Worm (Caenorhabditis elegans) whole organism, L2 larva: ENCODE results near the gene pdhk-2.
A peak's percentile ranks its signal among the peaks of the same experiment; 100 is the strongest.

Experiments used
- C34F6.9 ChIP-seq: fragments of 150-350 bp; optimal IDR thresholded peaks from 2 replicates; lab custom pipeline; 2014; ENCODE audit warnings: missing biosample characterization, missing genetic modification characterization
- F13H6.1 ChIP-seq: sonication (generic microtip); optimal IDR thresholded peaks from 2 replicates; lab custom pipeline; 2016; ENCODE audit warnings: missing genetic modification characterization, missing compliant biosample characterization
- R02D3.7 ChIP-seq: fragments of 150-350 bp; optimal IDR thresholded peaks from 2 replicates; lab custom pipeline; 2014; ENCODE audit warnings: missing biosample characterization, missing genetic modification characterization
- Y55F3AM.14 ChIP-seq: fragments of 200-800 bp; sonication (Bioruptor generic); optimal IDR thresholded peaks from 2 replicates; lab custom pipeline; 2018; ENCODE audit warnings: mild to moderate bottlenecking, missing genetic modification characterization, missing compliant biosample characterization
- ZK546.5 ChIP-seq: sonication (generic microtip); optimal IDR thresholded peaks from 2 replicates; lab custom pipeline; 2017; ENCODE audit warnings: missing biosample characterization, missing genetic modification characterization
- alr-1 ChIP-seq: fragments of 150-350 bp; optimal IDR thresholded peaks from 2 replicates; lab custom pipeline; 2014; ENCODE audit warnings: missing biosample characterization, missing genetic modification characterization
- aly-2 ChIP-seq: fragments of 150-350 bp; optimal IDR thresholded peaks from 2 replicates; lab custom pipeline; 2014; ENCODE audit warnings: missing biosample characterization, missing genetic modification characterization
- blmp-1 ChIP-seq: sonication (generic microtip); optimal IDR thresholded peaks from 2 replicates; lab custom pipeline; 2017; ENCODE audit warnings: missing genetic modification characterization, mild to moderate bottlenecking, missing compliant biosample characterization, antibody characterized with exemption, moderate library complexity; ENCODE audit not compliant: insufficient read depth
- ceh-16 ChIP-seq: fragments of 150-350 bp; optimal IDR thresholded peaks from 2 replicates; lab custom pipeline; 2014; ENCODE audit warnings: missing biosample characterization, missing genetic modification characterization
- ceh-82 ChIP-seq: fragments of 150-350 bp; optimal IDR thresholded peaks from 2 replicates; lab custom pipeline; 2014; ENCODE audit warnings: missing biosample characterization, missing genetic modification characterization
- crh-2 ChIP-seq: sonication (generic microtip); optimal IDR thresholded peaks from 2 replicates; lab custom pipeline; 2017; ENCODE audit warnings: missing biosample characterization, missing genetic modification characterization
- elt-3 ChIP-seq: sonication (generic microtip); optimal IDR thresholded peaks from 2 replicates; lab custom pipeline; 2017; ENCODE audit warnings: missing biosample characterization, missing genetic modification characterization
- fos-1 ChIP-seq: fragments of 150-350 bp; optimal IDR thresholded peaks from 2 replicates; lab custom pipeline; 2014; ENCODE audit warnings: missing biosample characterization, missing genetic modification characterization
- gmeb-1 ChIP-seq: fragments of 150-350 bp; optimal IDR thresholded peaks from 2 replicates; lab custom pipeline; 2014; ENCODE audit warnings: missing biosample characterization, missing genetic modification characterization
- lin-13 ChIP-seq: fragments of 150-350 bp; optimal IDR thresholded peaks from 2 replicates; lab custom pipeline; 2014; ENCODE audit warnings: missing biosample characterization, missing genetic modification reagents, missing genetic modification characterization
- lin-39 ChIP-seq: fragments of 150-350 bp; optimal IDR thresholded peaks from 2 replicates; lab custom pipeline; 2014; ENCODE audit warnings: missing biosample characterization, missing genetic modification reagents, missing genetic modification characterization
- lsy-2 ChIP-seq, 2 experiments: fragments of 150-350 bp in 1 of 2; sonication (generic microtip) in 1 of 2; optimal IDR thresholded peaks; 2 replicates each; lab custom pipeline; 2014 to 2017; ENCODE audit warnings: missing biosample characterization in 2 of 2, missing genetic modification characterization in 2 of 2
- mab-5 ChIP-seq: fragments of 150-350 bp; optimal IDR thresholded peaks from 2 replicates; lab custom pipeline; 2014; ENCODE audit warnings: missing biosample characterization, missing genetic modification characterization
- mbf-1 ChIP-seq: sonication (generic microtip); optimal IDR thresholded peaks from 2 replicates; lab custom pipeline; 2017; ENCODE audit warnings: missing biosample characterization, missing genetic modification characterization
- mdl-1 ChIP-seq, 2 experiments: fragments of 150-350 bp in 1 of 2; sonication (generic microtip) in 1 of 2; optimal IDR thresholded peaks; 2 replicates each; lab custom pipeline; 2017; ENCODE audit warnings: missing biosample characterization in 2 of 2, missing genetic modification characterization in 2 of 2
- nhr-11 ChIP-seq: fragments of 150-350 bp; optimal IDR thresholded peaks from 2 replicates; lab custom pipeline; 2014; ENCODE audit warnings: missing biosample characterization, missing genetic modification characterization
- nhr-12 ChIP-seq: fragments of 150-350 bp; optimal IDR thresholded peaks from 2 replicates; lab custom pipeline; 2014; ENCODE audit warnings: missing biosample characterization, missing genetic modification characterization
- nhr-129 ChIP-seq: fragments of 150-350 bp; optimal IDR thresholded peaks from 2 replicates; lab custom pipeline; 2014; ENCODE audit warnings: missing biosample characterization, missing genetic modification characterization
- nhr-23 ChIP-seq: fragments of 150-350 bp; optimal IDR thresholded peaks from 2 replicates; lab custom pipeline; 2014; ENCODE audit warnings: missing biosample characterization, missing genetic modification reagents, missing genetic modification characterization
- nhr-237 ChIP-seq: fragments of 150-350 bp; optimal IDR thresholded peaks from 2 replicates; lab custom pipeline; 2014; ENCODE audit warnings: missing biosample characterization, missing genetic modification characterization
- nhr-25 ChIP-seq: fragments of 150-350 bp; sonication (generic microtip); optimal IDR thresholded peaks from 3 replicates; lab custom pipeline; 2014; ENCODE audit warnings: missing biosample characterization, missing genetic modification characterization
- nhr-6 ChIP-seq: fragments of 150-350 bp; optimal IDR thresholded peaks from 2 replicates; lab custom pipeline; 2014; ENCODE audit warnings: missing biosample characterization, missing genetic modification characterization
- nhr-77 ChIP-seq: fragments of 150-350 bp; optimal IDR thresholded peaks from 2 replicates; lab custom pipeline; 2014; ENCODE audit warnings: missing biosample characterization, missing genetic modification characterization
- peb-1 ChIP-seq: fragments of 150-350 bp; optimal IDR thresholded peaks from 2 replicates; lab custom pipeline; 2014; ENCODE audit warnings: missing biosample characterization, missing genetic modification characterization
- skn-1 ChIP-seq: sonication (generic microtip); optimal IDR thresholded peaks from 2 replicates; lab custom pipeline; 2017; ENCODE audit warnings: missing biosample characterization, missing genetic modification characterization
- sma-3 ChIP-seq: sonication (generic microtip); optimal IDR thresholded peaks from 2 replicates; lab custom pipeline; 2016; ENCODE audit warnings: missing genetic modification reagents, missing genetic modification characterization, missing compliant biosample characterization
- sma-9 ChIP-seq, 2 experiments: fragments of 150-350 bp in 1 of 2; sonication (generic microtip) in 1 of 2; optimal IDR thresholded peaks; 2 replicates each; lab custom pipeline; 2014 to 2016; ENCODE audit warnings: missing genetic modification characterization in 2 of 2, mild to moderate bottlenecking in 1 of 2, missing biosample characterization in 1 of 2, missing compliant biosample characterization in 1 of 2, missing genetic modification reagents in 1 of 2, moderate library complexity in 1 of 2
- unc-55 ChIP-seq: fragments of 150-350 bp; sonication (generic microtip); optimal IDR thresholded peaks from 3 replicates; lab custom pipeline; 2014; ENCODE audit warnings: missing biosample characterization, missing genetic modification reagents, missing genetic modification characterization
- unc-62 ChIP-seq: fragments of 150-350 bp; optimal IDR thresholded peaks from 2 replicates; lab custom pipeline; 2014; ENCODE audit warnings: missing biosample characterization, missing genetic modification reagents, missing genetic modification characterization
- zag-1 ChIP-seq: fragments of 150-350 bp; optimal IDR thresholded peaks from 2 replicates; lab custom pipeline; 2014; ENCODE audit warnings: missing biosample characterization, missing genetic modification characterization
- ztf-1 ChIP-seq: fragments of 200-800 bp; sonication (Bioruptor generic); conservative IDR thresholded peaks from 2 replicates; pipeline ENCODE4 v1.3.6; 2022; ENCODE audit warnings: missing genetic modification characterization, missing compliant biosample characterization
- ztf-11 ChIP-seq: sonication (generic microtip); optimal IDR thresholded peaks from 2 replicates; lab custom pipeline; 2017; ENCODE audit warnings: missing biosample characterization, missing genetic modification characterization
- ztf-4 ChIP-seq: fragments of 150-350 bp; optimal IDR thresholded peaks from 2 replicates; lab custom pipeline; 2014; ENCODE audit warnings: missing biosample characterization, missing genetic modification characterization

pdhk-2 gene

ce11 chrIII:8733667-8734066 is 7.5 kb downstream of the pdhk-2 start:
- peak; percentile 43 for TF ChIP-seq crh-2 (tag; lab: Kevin White, UChicago)
- no peak for TF ChIP-seq nhr-6
- TF ChIP-seq mdl-1 (tag; optimal IDR thresholded peaks at IDR 0.05; lab: Kevin White, UChicago) = peak; percentile 34 to 56
- TF ChIP-seq gmeb-1 (tag; lab: Kevin White, UChicago) = peak; percentile 57
- peak; percentile 61 for TF ChIP-seq fos-1 (tag; lab: Kevin White, UChicago)
- TF ChIP-seq ztf-4 = no peak
- TF ChIP-seq sma-9 (GFP tag; optimal IDR thresholded peaks at IDR 0.05; lab: Kevin White, UChicago) = peak; percentile 94
- TF ChIP-seq sma-9 (tag; optimal IDR thresholded peaks at IDR 0.05; lab: Kevin White, UChicago) = no peak

ce11 chrIII:8733237-8733636 is 8.0 kb downstream of the pdhk-2 start:
- TF ChIP-seq Y55F3AM.14 (GFP tag; lab: Kevin White, UChicago) = no peak
- peak in 1 of 2 experiments; percentile 15 for TF ChIP-seq lsy-2 (tag; optimal IDR thresholded peaks at IDR 0.05; lab: Kevin White, UChicago)
- TF ChIP-seq R02D3.7 = no peak
- TF ChIP-seq F13H6.1 (tag; lab: Kevin White, UChicago) = peak; percentile 5
- no peak for TF ChIP-seq ztf-1 (GFP tag; lab: Robert Waterston, UW)
- no peak for TF ChIP-seq lin-13
- peak; percentile 34 for TF ChIP-seq crh-2 (tag; lab: Kevin White, UChicago)
- no peak for TF ChIP-seq sma-3 (GFP tag; lab: Kevin White, UChicago)
- TF ChIP-seq unc-55 (GFP tag; lab: Kevin White, UChicago) = no peak
- TF ChIP-seq nhr-237 (tag; lab: Kevin White, UChicago) = no peak
- peak; percentile 55 for TF ChIP-seq blmp-1 (tag; lab: Kevin White, UChicago)
- TF ChIP-seq nhr-129 (tag; lab: Kevin White, UChicago) = peak; percentile 75
- no peak for TF ChIP-seq nhr-12
- no peak for TF ChIP-seq nhr-25 (tag; lab: Kevin White, UChicago)
- no peak for TF ChIP-seq ztf-4
- TF ChIP-seq aly-2 (tag; lab: Kevin White, UChicago) = no peak
- TF ChIP-seq ceh-82 (tag; lab: Kevin White, UChicago) = no peak
- no peak for TF ChIP-seq mdl-1 (tag; optimal IDR thresholded peaks at IDR 0.05; lab: Kevin White, UChicago)
- peak; percentile 21 for TF ChIP-seq fos-1 (tag; lab: Kevin White, UChicago)
- TF ChIP-seq nhr-77 (tag; lab: Kevin White, UChicago) = no peak
- TF ChIP-seq ztf-11 (tag; lab: Kevin White, UChicago) = no peak
- TF ChIP-seq ceh-16 = no peak
- TF ChIP-seq mbf-1 (tag; lab: Kevin White, UChicago) = no peak
- TF ChIP-seq elt-3 (tag; lab: Kevin White, UChicago) = no peak
- no peak for TF ChIP-seq skn-1
- TF ChIP-seq sma-9 (GFP tag; optimal IDR thresholded peaks at IDR 0.05; lab: Kevin White, UChicago) = peak; percentile 76
- TF ChIP-seq sma-9 (tag; optimal IDR thresholded peaks at IDR 0.05; lab: Kevin White, UChicago) = no peak
- no peak for TF ChIP-seq mab-5 (tag; lab: Kevin White, UChicago)
- no peak for TF ChIP-seq ZK546.5 (tag; lab: Kevin White, UChicago)
- TF ChIP-seq nhr-6 = peak; percentile 38
- TF ChIP-seq peb-1 = no peak

- TF ChIP-seq lsy-2 (tag; optimal IDR thresholded peaks at IDR 0.05; lab: Kevin White, UChicago) = peak in 1 of 2 experiments; percentile 18
- TF ChIP-seq nhr-25 (tag; lab: Kevin White, UChicago) = peak; percentile 25
- peak; percentile 28 for TF ChIP-seq blmp-1 (tag; lab: Kevin White, UChicago)
- peak; percentile 73 for TF ChIP-seq sma-9 (GFP tag; optimal IDR thresholded peaks at IDR 0.05; lab: Kevin White, UChicago)
- TF ChIP-seq sma-9 (tag; optimal IDR thresholded peaks at IDR 0.05; lab: Kevin White, UChicago) = no peak
- TF ChIP-seq C34F6.9 (tag; lab: Kevin White, UChicago) = no peak
- no peak for TF ChIP-seq elt-3 (tag; lab: Kevin White, UChicago)
- peak; percentile 2 for TF ChIP-seq F13H6.1 (tag; lab: Kevin White, UChicago)
- no peak for TF ChIP-seq fos-1 (tag; lab: Kevin White, UChicago)
- no peak for TF ChIP-seq nhr-23
- peak in 1 of 2 experiments; percentile 33 for TF ChIP-seq mdl-1 (tag; optimal IDR thresholded peaks at IDR 0.05; lab: Kevin White, UChicago)
- peak; percentile 54 for TF ChIP-seq ztf-4
Measured at ce11 chrIII:8731973-8732372, 9.2 kb downstream of the pdhk-2 start.

ce11 chrIII:8731310-8731709 is 9.9 kb downstream of the pdhk-2 start, which contains the start of gene ZK370.4:
ZK370.4 (minus strand) TSS chrIII:8731410.
- TF ChIP-seq F13H6.1 (tag; lab: Kevin White, UChicago) (no peak), unc-62 (no peak), nhr-25 (tag; lab: Kevin White, UChicago) (no peak), ztf-1 (GFP tag; lab: Robert Waterston, UW) (no peak), lin-39 (tag; lab: Kevin White, UChicago) (no peak), mab-5 (tag; lab: Kevin White, UChicago) (no peak), nhr-77 (tag; lab: Kevin White, UChicago) (no peak), zag-1 (tag; lab: Kevin White, UChicago) (no peak), sma-3 (GFP tag; lab: Kevin White, UChicago) (no peak), nhr-23 (no peak), aly-2 (tag; lab: Kevin White, UChicago) (no peak), mdl-1 (tag; optimal IDR thresholded peaks at IDR 0.05; lab: Kevin White, UChicago) (no peak), alr-1 (tag; lab: Kevin White, UChicago) (no peak), ztf-4 (no peak), nhr-129 (tag; lab: Kevin White, UChicago) (no peak), lin-13 (no peak), ZK546.5 (tag; lab: Kevin White, UChicago) (no peak), nhr-11 (tag; lab: Kevin White, UChicago) (no peak), blmp-1 (tag; lab: Kevin White, UChicago) (no peak)
